Worm (Caenorhabditis elegans) whole organism, L1 larva: ENCODE results near the gene T25B9.1.

Source experiments
- F16B12.6 ChIP-seq: fragments of 150-350 bp; optimal IDR thresholded peaks from 2 replicates; lab custom pipeline; 2014; ENCODE audit warnings: missing biosample characterization, missing genetic modification characterization
- Y116A8C.19 ChIP-seq: sonication (generic microtip); optimal IDR thresholded peaks from 2 replicates; lab custom pipeline; 2016; ENCODE audit warnings: missing compliant biosample characterization, missing genetic modification characterization, borderline replicate concordance
- alr-1 ChIP-seq: fragments of 200-800 bp; sonication (Bioruptor generic); optimal IDR thresholded peaks from 2 replicates; lab custom pipeline; 2018; ENCODE audit warnings: borderline replicate concordance, mild to moderate bottlenecking, missing genetic modification characterization, missing compliant biosample characterization
- aly-2 ChIP-seq: fragments of 150-350 bp; optimal IDR thresholded peaks from 2 replicates; lab custom pipeline; 2014; ENCODE audit warnings: missing biosample characterization, missing genetic modification characterization
- ceh-88 ChIP-seq: fragments of 200-800 bp; sonication (Bioruptor generic); IDR thresholded peaks from 2 replicates; pipeline ENCODE4 v1.3.6; 2022; ENCODE audit warnings: missing genetic modification characterization, missing compliant biosample characterization
- ceh-90 ChIP-seq: sonication (generic microtip); optimal IDR thresholded peaks from 2 replicates; lab custom pipeline; 2016; ENCODE audit warnings: missing genetic modification characterization, missing compliant biosample characterization
- ces-1 ChIP-seq: fragments of 150-350 bp; optimal IDR thresholded peaks from 2 replicates; lab custom pipeline; 2014; ENCODE audit warnings: missing biosample characterization, missing genetic modification reagents, missing genetic modification characterization
- dsc-1 ChIP-seq: sonication (generic microtip); optimal IDR thresholded peaks from 2 replicates; lab custom pipeline; 2016; ENCODE audit warnings: mild to moderate bottlenecking, missing genetic modification characterization, missing compliant biosample characterization
- efl-1 ChIP-seq, 4 experiments: fragments of 150-350 bp; optimal IDR thresholded peaks in 3 of 4; peaks in 1 of 4; 1 replicate in 1 of 4; 2 replicates in 3 of 4; lab custom pipeline; 2014; ENCODE audit warnings: missing biosample characterization in 2 of 4, missing genetic modification characterization in 2 of 4, missing genetic modification reagents in 2 of 4
- efl-3 ChIP-seq: fragments of 200-800 bp; sonication (Bioruptor generic); optimal IDR thresholded peaks from 2 replicates; lab custom pipeline; 2018; ENCODE audit warnings: mild to moderate bottlenecking, missing genetic modification characterization, missing compliant biosample characterization
- egl-13 ChIP-seq: sonication (generic microtip); optimal IDR thresholded peaks from 2 replicates; lab custom pipeline; 2016; ENCODE audit warnings: missing genotype, missing genetic modification reagents, missing genetic modification characterization, missing compliant biosample characterization
- elt-2 ChIP-seq: sonication (generic microtip); optimal IDR thresholded peaks from 2 replicates; lab custom pipeline; 2016; ENCODE audit warnings: missing genetic modification characterization, mild to moderate bottlenecking, inconsistent platforms, missing compliant biosample characterization, missing genetic modification reagents
- elt-3 ChIP-seq, 6 experiments: fragments of 150-350 bp in 1 of 6; sonication (generic microtip); optimal IDR thresholded peaks; 2 replicates each; lab custom pipeline; 2017 to 2018; ENCODE audit warnings: missing biosample characterization in 6 of 6, missing genetic modification characterization in 6 of 6, inconsistent platforms in 1 of 6
- fkh-10 ChIP-seq: sonication (generic microtip); optimal IDR thresholded peaks from 2 replicates; lab custom pipeline; 2017; ENCODE audit warnings: missing biosample characterization, missing genetic modification reagents, missing genetic modification characterization
- fkh-4 ChIP-seq: sonication (generic microtip); optimal IDR thresholded peaks from 2 replicates; lab custom pipeline; 2016; ENCODE audit warnings: missing compliant biosample characterization, missing genetic modification characterization, borderline replicate concordance
- fos-1 ChIP-seq: fragments of 150-350 bp; optimal IDR thresholded peaks from 2 replicates; lab custom pipeline; 2014; ENCODE audit warnings: missing biosample characterization, missing genetic modification characterization
- irx-1 ChIP-seq: sonication (generic microtip); optimal IDR thresholded peaks from 2 replicates; lab custom pipeline; 2016; ENCODE audit warnings: missing genetic modification characterization, missing compliant biosample characterization
- lin-14 ChIP-seq: fragments of 200-800 bp; sonication (Bioruptor generic); optimal IDR thresholded peaks from 2 replicates; lab custom pipeline; 2018; ENCODE audit warnings: mild to moderate bottlenecking, missing genetic modification characterization, moderate library complexity, missing compliant biosample characterization
- lin-35 ChIP-seq, 2 experiments: fragments of 150-350 bp; optimal IDR thresholded peaks; 2 replicates each; lab custom pipeline; 2014; ENCODE audit warnings: missing biosample characterization in 2 of 2, missing genetic modification characterization in 2 of 2, missing genetic modification reagents in 2 of 2
- lsy-2 ChIP-seq, 2 experiments: fragments of 150-350 bp; optimal IDR thresholded peaks; 2 replicates each; lab custom pipeline; 2014; ENCODE audit warnings: missing biosample characterization in 2 of 2, missing genetic modification characterization in 2 of 2
- mep-1 ChIP-seq: fragments of 150-350 bp; optimal IDR thresholded peaks from 2 replicates; lab custom pipeline; 2014; ENCODE audit warnings: missing biosample characterization, missing genetic modification characterization
- nhr-11 ChIP-seq: fragments of 150-350 bp; optimal IDR thresholded peaks from 2 replicates; lab custom pipeline; 2014; ENCODE audit warnings: missing biosample characterization, missing genetic modification characterization
- nhr-71 ChIP-seq: sonication (generic microtip); optimal IDR thresholded peaks from 2 replicates; lab custom pipeline; 2016; ENCODE audit warnings: mild to moderate bottlenecking, missing genetic modification characterization, moderate library complexity, missing compliant biosample characterization
- nhr-90 ChIP-seq: sonication (generic microtip); optimal IDR thresholded peaks from 2 replicates; lab custom pipeline; 2016; ENCODE audit warnings: mild to moderate bottlenecking, missing genetic modification characterization, missing compliant biosample characterization; ENCODE audit not compliant: poor library complexity
- pag-3 ChIP-seq: sonication (generic microtip); optimal IDR thresholded peaks from 2 replicates; lab custom pipeline; 2017; ENCODE audit warnings: missing genetic modification characterization, mild to moderate bottlenecking, missing compliant biosample characterization, antibody characterized with exemption, borderline replicate concordance; ENCODE audit not compliant: insufficient read depth
- pqm-1 ChIP-seq: sonication (generic microtip); optimal IDR thresholded peaks from 3 replicates; lab custom pipeline; 2017; ENCODE audit warnings: missing biosample characterization, missing genetic modification characterization
- skn-1 ChIP-seq: fragments of 150-350 bp; optimal IDR thresholded peaks from 2 replicates; lab custom pipeline; 2014; ENCODE audit warnings: missing biosample characterization, missing genetic modification characterization
- snpc-4 ChIP-seq: fragments of 150-350 bp; optimal IDR thresholded peaks from 2 replicates; lab custom pipeline; 2014; ENCODE audit warnings: missing biosample characterization, missing genetic modification characterization
- sox-4 ChIP-seq: sonication (generic microtip); optimal IDR thresholded peaks from 2 replicates; lab custom pipeline; 2016; ENCODE audit warnings: missing genetic modification characterization, missing compliant biosample characterization
- sup-37 ChIP-seq: fragments of 200-800 bp; sonication (Bioruptor generic); optimal IDR thresholded peaks from 2 replicates; lab custom pipeline; 2018; ENCODE audit warnings: mild to moderate bottlenecking, missing genetic modification characterization, missing compliant biosample characterization
- swsn-7 ChIP-seq: sonication (generic microtip); optimal IDR thresholded peaks from 2 replicates; lab custom pipeline; 2016; ENCODE audit warnings: missing genetic modification characterization, missing compliant biosample characterization
- tbx-2 ChIP-seq: sonication (generic microtip); optimal IDR thresholded peaks from 2 replicates; lab custom pipeline; 2016; ENCODE audit warnings: missing genetic modification characterization, missing compliant biosample characterization
- unc-130 ChIP-seq: fragments of 150-350 bp; optimal IDR thresholded peaks from 2 replicates; lab custom pipeline; 2017; ENCODE audit warnings: missing biosample characterization, missing genetic modification characterization, inconsistent platforms
- unc-98 ChIP-seq: fragments of 200-800 bp; sonication (Bioruptor generic); IDR thresholded peaks from 2 replicates; pipeline ENCODE4 v1.3.6; 2022; ENCODE audit warnings: missing genetic modification characterization, missing compliant biosample characterization
- xbp-1 ChIP-seq: sonication (generic microtip); optimal IDR thresholded peaks from 2 replicates; lab custom pipeline; 2016; ENCODE audit warnings: missing genetic modification characterization, missing compliant biosample characterization
- ztf-11 ChIP-seq, 2 experiments: sonication (generic microtip); optimal IDR thresholded peaks; 2 replicates each; lab custom pipeline; 2016 to 2017; ENCODE audit warnings: missing genetic modification characterization in 2 of 2, missing biosample characterization in 1 of 2, missing compliant biosample characterization in 1 of 2

The T25B9.1 gene

ce11 chrIV:10750041-10750440 is at the start of gene T25B9.1:
T25B9.1 (minus strand) TSS chrIV:10750141.
- TF ChIP-seq elt-3 (tag; optimal IDR thresholded peaks at IDR 0.05; lab: Kevin White, UChicago) (peak in 1 of 6 experiments; percentile 80), sox-4 (tag; lab: Kevin White, UChicago) (no peak)

ce11 chrIV:10799354-10799753 is 49.4 kb upstream of the T25B9.1 start, which contains the start of gene zipt-2.1:
zipt-2.1 (plus strand) TSS chrIV:10799654.
- TF ChIP-seq ceh-88 (GFP tag; lab: Robert Waterston, UW): no peak
- TF ChIP-seq nhr-90 (tag; lab: Kevin White, UChicago): no peak
- no peak for TF ChIP-seq unc-98 (GFP tag; lab: Robert Waterston, UW)
- no peak for TF ChIP-seq irx-1 (tag; lab: Kevin White, UChicago)
- no peak for TF ChIP-seq pag-3 (tag; lab: Kevin White, UChicago)
- no peak for TF ChIP-seq snpc-4 (tag; lab: Kevin White, UChicago)
- no peak for TF ChIP-seq Y116A8C.19 (tag; lab: Kevin White, UChicago)
- TF ChIP-seq mep-1 (tag; lab: Kevin White, UChicago): no peak
- TF ChIP-seq nhr-71 (tag; lab: Kevin White, UChicago): no peak
- TF ChIP-seq, all 84 proteins: peak for 0

DNA sequence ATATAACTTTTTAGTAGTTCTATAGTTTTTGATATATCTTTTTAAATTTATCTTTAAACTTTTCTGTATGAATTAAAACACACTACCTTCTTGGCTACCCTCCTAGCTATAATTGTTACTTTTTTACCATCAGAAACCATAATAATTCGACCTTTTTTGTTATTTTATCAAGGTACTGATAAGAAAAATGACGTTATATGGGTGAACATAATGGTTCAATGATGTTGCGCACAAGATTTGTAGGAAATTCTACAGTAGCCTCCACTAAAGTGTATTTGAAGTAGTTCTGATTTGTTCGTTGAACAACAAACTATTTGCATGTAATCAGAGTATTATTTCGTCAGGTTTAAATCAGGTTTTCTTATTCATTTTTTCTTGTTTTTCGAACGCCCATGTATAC is 48.7 kb upstream of the T25B9.1 start:
- TF ChIP-seq efl-1 (optimal IDR thresholded peaks at IDR 0.05; lab: Kevin White, UChicago): no peak
- peak in 1 of 2 experiments; percentile 78 for TF ChIP-seq efl-1 (GFP tag; optimal IDR thresholded peaks at IDR 0.05 in 1 of 2; lab: Kevin White, UChicago)
- no peak for TF ChIP-seq ceh-90 (tag; lab: Kevin White, UChicago)

DNA sequence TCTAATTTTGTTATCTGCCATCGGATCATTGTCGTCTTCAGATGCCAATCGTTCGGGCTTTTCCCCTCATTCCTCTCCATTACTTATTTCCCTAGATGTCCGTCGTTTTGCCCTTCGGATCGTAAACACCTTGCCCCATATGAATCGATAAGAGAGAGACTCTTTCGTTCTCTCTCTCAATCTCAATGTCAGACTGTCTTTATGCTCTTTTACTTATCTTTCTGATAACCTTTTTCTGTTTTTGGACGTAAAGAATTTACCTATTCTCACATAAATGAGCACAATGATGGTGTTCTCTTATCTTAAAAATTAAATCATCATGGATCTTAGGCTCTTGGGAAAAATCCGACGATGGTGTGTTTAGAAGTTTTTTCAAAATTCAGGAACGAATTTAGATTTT is 46.8 kb upstream of the T25B9.1 start:
- TF ChIP-seq elt-2 (tag; lab: Kevin White, UChicago): peak; percentile 64
- no peak for TF ChIP-seq alr-1 (tag; lab: Kevin White, UChicago)

ce11 chrIV:10795678-10796077 is 45.7 kb upstream of the T25B9.1 start:
- TF ChIP-seq F16B12.6 (tag; lab: Kevin White, UChicago) (no peak), nhr-11 (tag; lab: Kevin White, UChicago) (no peak), ztf-11 (tag; optimal IDR thresholded peaks at IDR 0.05; lab: Kevin White, UChicago) (no peak), unc-130 (tag; lab: Kevin White, UChicago) (no peak), ces-1 (GFP tag; lab: Kevin White, UChicago) (no peak), aly-2 (tag; lab: Kevin White, UChicago) (no peak), pqm-1 (no peak), tbx-2 (tag; lab: Kevin White, UChicago) (no peak), skn-1 (tag; lab: Kevin White, UChicago) (no peak), lin-14 (peak; percentile 1), nhr-71 (tag; lab: Kevin White, UChicago) (no peak), fkh-10 (GFP tag; lab: Kevin White, UChicago) (no peak), egl-13 (tag; lab: Kevin White, UChicago) (no peak), xbp-1 (tag; lab: Kevin White, UChicago) (no peak), fkh-4 (tag; lab: Kevin White, UChicago) (no peak), lin-35 (GFP tag; optimal IDR thresholded peaks at IDR 0.05; lab: Kevin White, UChicago) (peak in 1 of 2 experiments; percentile 24), swsn-7 (tag; lab: Kevin White, UChicago) (no peak), efl-3 (GFP tag; lab: Kevin White, UChicago) (no peak), sup-37 (GFP tag; lab: Kevin White, UChicago) (no peak), fos-1 (no peak), lsy-2 (tag; optimal IDR thresholded peaks at IDR 0.05; lab: Kevin White, UChicago) (no peak), dsc-1 (tag; lab: Kevin White, UChicago) (no peak), ceh-90 (tag; lab: Kevin White, UChicago) (no peak), elt-2 (tag; lab: Kevin White, UChicago) (peak; percentile 67)
